Worm (Caenorhabditis elegans): ENCODE results near the gene comt-5.

Gene comt-5

ce11 chrV:2057324-2057723 is 3.9 kb upstream of the comt-5 start, which contains the start of gene comt-3:
Gene comt-3, plus strand, starts transcription at chrV:2057537.
- TF ChIP-seq ahr-1 (tag; optimal IDR thresholded peaks at IDR 0.05) (no peak), C38D4.7 (GFP tag; optimal IDR thresholded peaks at IDR 0.05) (no peak), ceh-6 (GFP tag; optimal IDR thresholded peaks at IDR 0.05) (no peak), rnt-1 (tag; optimal IDR thresholded peaks at IDR 0.05) (no peak), eyg-1 (tag; optimal IDR thresholded peaks at IDR 0.05) (no peak), nhr-232 (tag; optimal IDR thresholded peaks at IDR 0.05) (no peak), pha-2 (tag; optimal IDR thresholded peaks at IDR 0.05) (no peak), pat-9 (tag; optimal IDR thresholded peaks at IDR 0.05) (no peak), hlh-30 (tag; optimal IDR thresholded peaks at IDR 0.05; ENCODE audit: insufficient read depth) (no peak), odd-2 (tag; optimal IDR thresholded peaks at IDR 0.05) (no peak), ceh-31 (tag; optimal IDR thresholded peaks at IDR 0.05) (no peak), ceh-22 (tag; optimal IDR thresholded peaks at IDR 0.05) (no peak)

DNA sequence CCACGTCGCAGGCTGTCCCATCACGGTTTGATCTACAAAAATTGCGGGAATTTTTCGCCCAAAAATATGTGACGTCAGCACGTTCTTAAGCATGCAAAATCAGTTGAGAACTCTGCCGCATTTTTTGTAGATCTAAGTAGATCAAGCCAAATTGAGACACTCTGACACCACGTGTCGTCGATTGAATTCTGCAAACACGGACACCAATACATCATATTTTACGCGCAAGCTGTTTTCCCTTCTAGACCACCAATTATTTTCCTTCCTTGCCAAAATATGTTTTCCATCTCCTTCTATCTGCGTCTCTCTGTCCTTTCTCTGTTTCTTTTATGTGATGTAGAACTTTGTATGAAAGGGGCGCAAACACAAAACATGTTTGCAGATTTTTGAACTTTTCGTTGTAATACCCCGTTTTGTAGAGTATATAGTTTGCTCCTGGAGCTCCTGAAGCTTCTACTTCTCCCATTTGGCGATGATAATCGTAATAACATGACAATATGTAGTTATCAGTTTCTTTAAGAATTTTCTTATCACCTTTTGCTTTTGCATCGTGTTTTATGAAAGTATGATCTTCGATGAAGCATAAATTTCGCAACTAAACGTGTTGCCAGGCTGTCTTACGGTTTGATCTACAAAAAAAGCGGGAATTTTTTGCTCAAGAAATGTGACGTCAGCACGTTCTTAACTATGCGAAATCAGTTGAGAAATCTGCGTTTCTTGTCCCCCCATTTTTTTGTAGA is 2.5 kb upstream of the comt-5 start:
- no peak for TF ChIP-seq pros-1 (tag; optimal IDR thresholded peaks at IDR 0.05)
- no peak for TF ChIP-seq che-1 (tag; optimal IDR thresholded peaks at IDR 0.05)
- no peak for TF ChIP-seq unc-42 (tag; optimal IDR thresholded peaks at IDR 0.05)
- no peak for TF ChIP-seq ceh-9 (tag; optimal IDR thresholded peaks at IDR 0.05)
- TF ChIP-seq K02D7.2 (tag; optimal IDR thresholded peaks at IDR 0.05) = no peak
- TF ChIP-seq pag-3 (tag; optimal IDR thresholded peaks at IDR 0.05; ENCODE audit: borderline replicate concordance) = no peak
- no peak for TF ChIP-seq sox-2 (GFP tag; IDR thresholded peaks at IDR 0.05)
- TF ChIP-seq madf-2 (tag; optimal IDR thresholded peaks at IDR 0.05) = no peak
- TF ChIP-seq mec-3 (tag; optimal IDR thresholded peaks at IDR 0.05; ENCODE audit: borderline replicate concordance) = no peak
- TF ChIP-seq dmd-4 (tag; optimal IDR thresholded peaks at IDR 0.05; ENCODE audit: borderline replicate concordance) = no peak
- no peak for TF ChIP-seq C38D4.7 (GFP tag; optimal IDR thresholded peaks at IDR 0.05)
- no peak for TF ChIP-seq fax-1 (tag; optimal IDR thresholded peaks at IDR 0.05)

DNA sequence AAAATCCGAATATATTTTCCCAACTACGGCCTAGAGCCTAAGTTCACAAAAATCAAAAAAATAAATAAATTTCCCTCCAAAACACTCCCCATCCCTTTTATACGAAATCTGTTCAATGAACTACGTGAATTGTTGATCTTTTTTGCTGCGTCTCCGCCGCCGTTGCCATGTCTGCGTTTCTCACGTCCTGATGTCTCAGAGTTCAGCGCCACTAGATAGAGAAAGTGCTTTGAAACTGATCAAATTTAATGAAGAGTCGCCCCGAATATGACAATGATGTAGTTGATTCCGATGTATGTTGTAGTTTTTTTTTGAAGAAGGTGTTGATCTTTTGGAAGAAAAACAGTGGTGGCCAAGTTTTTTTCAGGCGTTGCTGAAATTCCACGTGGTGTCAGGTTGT is 845 bp upstream of the comt-5 start:
- no peak for TF ChIP-seq ceh-34 (tag; optimal IDR thresholded peaks at IDR 0.05)

ce11 chrV:2051507-2051906 is 1.9 kb downstream of the comt-5 start, which contains the start of gene Y40B10A.11:
Gene Y40B10A.11, minus strand, starts transcription at chrV:2051607.
- TF ChIP-seq hlh-8 (tag; optimal IDR thresholded peaks at IDR 0.05) = no peak

ce11 chrV:2050790-2051189 is 2.6 kb downstream of the comt-5 start:
- TF ChIP-seq pag-3 (tag; optimal IDR thresholded peaks at IDR 0.05; ENCODE audit: borderline replicate concordance) (no peak), pros-1 (tag; optimal IDR thresholded peaks at IDR 0.05) (no peak), T23F11.4 (GFP tag; optimal IDR thresholded peaks at IDR 0.05) (no peak), mec-3 (tag; optimal IDR thresholded peaks at IDR 0.05; ENCODE audit: borderline replicate concordance) (no peak), ceh-48 (tag; optimal IDR thresholded peaks at IDR 0.05) (no peak), ceh-30 (tag; optimal IDR thresholded peaks at IDR 0.05) (no peak), rnt-1 (tag; optimal IDR thresholded peaks at IDR 0.05) (no peak), madf-2 (tag; optimal IDR thresholded peaks at IDR 0.05) (no peak), ceh-22 (tag; optimal IDR thresholded peaks at IDR 0.05) (no peak)

DNA sequence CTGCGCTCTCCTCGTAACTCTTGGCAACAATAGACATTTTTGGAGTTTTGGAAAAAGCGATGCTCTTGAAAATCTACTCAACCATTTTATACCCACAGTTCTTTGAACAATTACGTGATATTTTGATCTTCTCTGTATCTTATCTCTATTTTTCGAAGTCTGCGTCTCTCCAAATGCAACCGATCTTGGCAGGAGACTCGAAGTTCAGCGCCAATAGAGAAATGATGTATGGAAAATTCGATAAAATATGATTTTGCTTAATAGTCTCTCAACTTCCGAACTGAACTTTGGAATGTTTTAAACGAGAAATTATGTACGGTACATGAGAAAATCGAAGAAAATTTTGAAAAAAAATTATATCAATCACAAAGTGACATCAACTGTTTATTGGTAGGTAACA is 3.3 kb downstream of the comt-5 start, which contains the start of gene comt-4:
TSS of gene comt-4 (minus strand) at position 50 of the 400 bp plus-strand sequence.
- TF ChIP-seq ceh-31 (tag; optimal IDR thresholded peaks at IDR 0.05) (no peak), elt-4 (tag; optimal IDR thresholded peaks at IDR 0.05) (no peak), ceh-19 (GFP tag; optimal IDR thresholded peaks at IDR 0.05) (no peak), hlh-13 (GFP tag; optimal IDR thresholded peaks at IDR 0.05) (no peak), C38D4.7 (GFP tag; optimal IDR thresholded peaks at IDR 0.05) (no peak), ets-4 (tag; optimal IDR thresholded peaks at IDR 0.05) (no peak), ceh-45 (GFP tag; IDR thresholded peaks at IDR 0.05) (no peak), pqm-1 (tag; optimal IDR thresholded peaks at IDR 0.05) (no peak), madf-2 (tag; optimal IDR thresholded peaks at IDR 0.05) (no peak), nfya-1 (tag; optimal IDR thresholded peaks at IDR 0.05) (no peak), ceh-6 (GFP tag; optimal IDR thresholded peaks at IDR 0.05) (no peak), sox-4 (tag; optimal IDR thresholded peaks at IDR 0.05) (no peak), K09A11.1 (tag; optimal IDR thresholded peaks at IDR 0.05; ENCODE audit: insufficient read depth) (no peak), ahr-1 (tag; optimal IDR thresholded peaks at IDR 0.05) (no peak), ceh-30 (tag; optimal IDR thresholded peaks at IDR 0.05) (no peak), ceh-22 (tag; optimal IDR thresholded peaks at IDR 0.05) (no peak), ceh-18 (tag; optimal IDR thresholded peaks at IDR 0.05) (no peak), zip-5 (tag; optimal IDR thresholded peaks at IDR 0.05) (no peak), pag-3 (tag; optimal IDR thresholded peaks at IDR 0.05; ENCODE audit: borderline replicate concordance) (no peak), lim-6 (tag; optimal IDR thresholded peaks at IDR 0.05) (no peak)
